Worm (Caenorhabditis elegans): ENCODE measurements around the gene M18.3.
A peak's percentile ranks its signal among the peaks of the same experiment; 100 is the strongest.

The M18.3 gene

ce11 chrIV:12086498-12086897, 19.2 kb upstream of the M18.3 start (continued):
- TF ChIP-seq let-607 (tag; optimal IDR thresholded peaks at IDR 0.05) (peak; percentile 63 to 65), ama-1 (optimal IDR thresholded peaks at IDR 0.05) (no peak), ama-1 (GFP tag; optimal IDR thresholded peaks at IDR 0.05) (peak in 1 of 2 experiments; percentile 75), rcor-1 (GFP tag; IDR thresholded peaks at IDR 0.05) (peak; percentile 86), B0336.3 (GFP tag; IDR thresholded peaks at IDR 0.05) (peak; percentile 76), aptf-2 (GFP tag; conservative IDR thresholded peaks at IDR 0.05) (peak; percentile 71; the same call in 1 of the 2 replicates), hrde-1 (tag; optimal IDR thresholded peaks at IDR 0.05; ENCODE audit: borderline replicate concordance) (peak; percentile 71), F22D6.2 (tag; optimal IDR thresholded peaks at IDR 0.05) (peak; percentile 29), mel-28 (tag; optimal IDR thresholded peaks at IDR 0.05; ENCODE audit: borderline replicate concordance) (no peak), Y79H2A.3 (GFP tag; conservative IDR thresholded peaks at IDR 0.05) (no peak), attf-6 (GFP tag; IDR thresholded peaks at IDR 0.05) (peak; percentile 73; the same call in 1 of the 2 replicates), nfya-2 (GFP tag; IDR thresholded peaks at IDR 0.05) (no peak), ceh-27 (GFP tag; optimal IDR thresholded peaks at IDR 0.05) (peak; percentile 86), Y95B8A.8 (GFP tag; IDR thresholded peaks at IDR 0.05) (peak; percentile 76; the same call in 1 of the 2 replicates), ztf-22 (GFP tag; optimal IDR thresholded peaks at IDR 0.05) (no peak), pha-4 (tag; optimal IDR thresholded peaks at IDR 0.05) (no peak), unc-62 (GFP tag; optimal IDR thresholded peaks at IDR 0.05) (no peak), mxl-1 (tag; optimal IDR thresholded peaks at IDR 0.05) (peak; percentile 88), madf-8 (GFP tag; conservative IDR thresholded peaks at IDR 0.05) (0 out of 2 replicates have a peak, but pooled peaks have one; percentile 29), egl-44 (GFP tag; IDR thresholded peaks at IDR 0.05) (peak; percentile 81), chd-7 (tag; optimal IDR thresholded peaks at IDR 0.05) (peak; percentile 91), nhr-27 (tag; optimal IDR thresholded peaks at IDR 0.05) (no peak), B0261.1 (tag; optimal IDR thresholded peaks at IDR 0.05) (peak; percentile 91), nhr-120 (GFP tag; IDR thresholded peaks at IDR 0.05) (no peak), atf-7 (tag; optimal IDR thresholded peaks at IDR 0.05) (peak; percentile 38), K12H6.12 (tag; optimal IDR thresholded peaks at IDR 0.05) (peak; percentile 66), hlh-12 (tag; optimal IDR thresholded peaks at IDR 0.05) (peak; percentile 32), hmg-1.2 (GFP tag; IDR thresholded peaks at IDR 0.05) (peak; percentile 67), F52B5.7 (tag; optimal IDR thresholded peaks at IDR 0.05) (peak; percentile 87), let-526 (GFP tag; IDR thresholded peaks at IDR 0.05) (no peak), nfyb-1 (GFP tag; IDR thresholded peaks at IDR 0.05) (peak; percentile 90), F10E7.11 (tag; optimal IDR thresholded peaks at IDR 0.05) (peak; percentile 48), F55B11.4 (tag; optimal IDR thresholded peaks at IDR 0.05; ENCODE audit: borderline replicate concordance, insufficient read depth) (no peak), ceh-40 (GFP tag; IDR thresholded peaks at IDR 0.05) (peak; percentile 30; the same call in 1 of the 2 replicates), lin-35 (GFP tag; optimal IDR thresholded peaks at IDR 0.05) (peak in 2 of 3 experiments; percentile 4 to 13), nhr-179 (tag; optimal IDR thresholded peaks at IDR 0.05) (no peak), egl-18 (GFP tag; IDR thresholded peaks at IDR 0.05) (peak; percentile 85), lin-40 (tag; optimal IDR thresholded peaks at IDR 0.05) (peak; percentile 75), F39B2.1 (GFP tag; IDR thresholded peaks at IDR 0.05) (no peak), pbrm-1 (GFP tag; IDR thresholded peaks at IDR 0.05) (peak; percentile 82), F33H1.4 (GFP tag; IDR thresholded peaks at IDR 0.05) (peak; percentile 63), lin-26 (GFP tag; IDR thresholded peaks at IDR 0.05) (peak; percentile 98), athp-1 (tag; optimal IDR thresholded peaks at IDR 0.05) (peak; percentile 81), F49E8.2 (tag; optimal IDR thresholded peaks at IDR 0.05; ENCODE audit: insufficient read depth) (peak; percentile 91), nfya-1 (tag; optimal IDR thresholded peaks at IDR 0.05; ENCODE audit: borderline replicate concordance, insufficient read depth) (no peak), madf-6 (GFP tag; IDR thresholded peaks at IDR 0.05) (peak; percentile 74), sea-2 (GFP tag; IDR thresholded peaks at IDR 0.05) (no peak), T26A5.8 (tag; optimal IDR thresholded peaks at IDR 0.05) (peak; percentile 76), C06A6.2 (GFP tag; conservative IDR thresholded peaks at IDR 0.05) (peak; percentile 49; the same call in 1 of the 2 replicates)
